Worm (Caenorhabditis elegans) whole organism, young adult: ENCODE results near the gene fbxa-218.
A peak's percentile ranks its signal among the peaks of the same experiment; 100 is the strongest.

Experiments
- F39B2.1 ChIP-seq: fragments of 200-800 bp; sonication (Bioruptor generic); IDR thresholded peaks from 2 replicates; pipeline ENCODE4 v1.3.6; 2022; ENCODE audit warnings: missing genetic modification reagents, missing genetic modification characterization, missing compliant biosample characterization
- Y56A3A.18 ChIP-seq: fragments of 200-800 bp; sonication (Bioruptor generic); IDR thresholded peaks from 2 replicates; pipeline ENCODE4 v1.3.6; 2022; ENCODE audit warnings: missing genetic modification reagents, missing genetic modification characterization, missing compliant biosample characterization
- Y95B8A.8 ChIP-seq: fragments of 200-800 bp; sonication (Bioruptor generic); IDR thresholded peaks from 2 replicates; pipeline ENCODE4 v1.3.6; 2022; ENCODE audit warnings: missing genetic modification reagents, missing genetic modification characterization, missing compliant biosample characterization
- ama-1 ChIP-seq, 3 experiments: fragments of 150-350 bp in 1 of 3; sonication (generic microtip) in 2 of 3; optimal IDR thresholded peaks; 2 replicates each; lab custom pipeline; 2014 to 2018; ENCODE audit warnings: missing biosample characterization in 2 of 3, missing genetic modification characterization in 2 of 3, missing genetic modification reagents in 2 of 3
- cebp-1 ChIP-seq, 2 experiments: fragments of 200-800 bp in 1 of 2; sonication (Bioruptor generic) in 1 of 2; sonication (generic microtip) in 1 of 2; IDR thresholded peaks in 1 of 2; optimal IDR thresholded peaks in 1 of 2; 2 replicates each; pipeline versions ENCODE4 v1.3.6 to Lab custom; 2017 to 2022; ENCODE audit warnings: missing compliant biosample characterization in 2 of 2, missing genetic modification characterization in 2 of 2, mild to moderate bottlenecking in 1 of 2, missing genetic modification reagents in 1 of 2, moderate library complexity in 1 of 2
- cebp-2 ChIP-seq: fragments of 200-800 bp; sonication (Bioruptor generic); IDR thresholded peaks from 2 replicates; pipeline ENCODE4 v1.3.6; 2022; ENCODE audit warnings: missing genetic modification characterization, missing compliant biosample characterization
- ceh-40 ChIP-seq: fragments of 200-800 bp; sonication (Bioruptor generic); IDR thresholded peaks from 2 replicates; pipeline ENCODE4 v1.3.6; 2022; ENCODE audit warnings: missing genetic modification characterization, missing compliant biosample characterization
- chd-7 ChIP-seq: sonication (generic microtip); optimal IDR thresholded peaks from 2 replicates; lab custom pipeline; 2016; ENCODE audit warnings: mild to moderate bottlenecking, missing genetic modification characterization, moderate library complexity, missing compliant biosample characterization
- dox-1 ChIP-seq: fragments of 200-800 bp; sonication (Bioruptor generic); IDR thresholded peaks from 2 replicates; pipeline ENCODE4 v1.3.6; 2022; ENCODE audit warnings: missing genetic modification reagents, missing genetic modification characterization, missing compliant biosample characterization
- dpff-1 ChIP-seq: sonication (generic microtip); optimal IDR thresholded peaks from 2 replicates; lab custom pipeline; 2017; ENCODE audit warnings: mild to moderate bottlenecking, missing genetic modification characterization, missing compliant biosample characterization
- egrh-3 ChIP-seq: fragments of 200-800 bp; sonication (Bioruptor generic); IDR thresholded peaks from 2 replicates; pipeline ENCODE4 v1.3.6; 2022; ENCODE audit warnings: missing genetic modification reagents, missing genetic modification characterization, missing compliant biosample characterization
- ets-4 ChIP-seq: fragments of 200-800 bp; sonication (Bioruptor generic); optimal IDR thresholded peaks from 2 replicates; lab custom pipeline; 2018; ENCODE audit warnings: mild to moderate bottlenecking, missing genetic modification characterization, missing compliant biosample characterization
- hmg-1.2 ChIP-seq: fragments of 200-800 bp; sonication (Bioruptor generic); IDR thresholded peaks from 2 replicates; pipeline ENCODE4 v1.3.6; 2022; ENCODE audit warnings: missing genetic modification reagents, missing genetic modification characterization, missing compliant biosample characterization
- lag-1 ChIP-seq: fragments of 200-800 bp; sonication (Bioruptor generic); IDR thresholded peaks from 2 replicates; pipeline ENCODE4 v1.3.6; 2022; ENCODE audit warnings: missing genetic modification reagents, missing genetic modification characterization, missing compliant biosample characterization
- let-526 ChIP-seq: fragments of 200-800 bp; sonication (Bioruptor generic); IDR thresholded peaks from 2 replicates; pipeline ENCODE4 v1.3.6; 2022; ENCODE audit warnings: missing genetic modification reagents, missing genetic modification characterization, missing compliant biosample characterization
- lin-26 ChIP-seq: fragments of 200-800 bp; sonication (Bioruptor generic); IDR thresholded peaks from 2 replicates; pipeline ENCODE4 v1.3.6; 2022; ENCODE audit warnings: missing genetic modification reagents, missing genetic modification characterization, missing compliant biosample characterization
- lin-40 ChIP-seq: sonication (generic microtip); optimal IDR thresholded peaks from 2 replicates; lab custom pipeline; 2016; ENCODE audit warnings: missing genetic modification characterization, mild to moderate bottlenecking, missing compliant biosample characterization, missing genotype, missing genetic modification reagents
- madf-3 ChIP-seq: fragments of 200-800 bp; sonication (Bioruptor generic); IDR thresholded peaks from 2 replicates; pipeline ENCODE4 v1.3.6; 2022; ENCODE audit warnings: missing genetic modification reagents, missing genetic modification characterization, missing compliant biosample characterization
- mcd-1 ChIP-seq: fragments of 200-800 bp; sonication (Bioruptor generic); IDR thresholded peaks from 2 replicates; pipeline ENCODE4 v1.3.6; 2022; ENCODE audit warnings: missing genetic modification reagents, missing genetic modification characterization, missing compliant biosample characterization
- nhr-27 ChIP-seq: fragments of 200-800 bp; sonication (Bioruptor generic); optimal IDR thresholded peaks from 2 replicates; lab custom pipeline; 2018; ENCODE audit warnings: mild to moderate bottlenecking, missing genetic modification characterization, moderate library complexity, missing compliant biosample characterization
- rec-8 ChIP-seq, 2 experiments: sonication (generic microtip); optimal IDR thresholded peaks; 2 replicates each; lab custom pipeline; 2016; ENCODE audit warnings: mild to moderate bottlenecking in 2 of 2, missing genetic modification characterization in 2 of 2, missing genetic modification reagents in 2 of 2, missing genotype in 2 of 2, missing biosample characterization in 1 of 2, missing compliant biosample characterization in 1 of 2, moderate library complexity in 1 of 2
- zfh-2 ChIP-seq: fragments of 200-800 bp; sonication (Bioruptor generic); conservative IDR thresholded peaks from 2 replicates; pipeline ENCODE4 v1.3.6; 2022; ENCODE audit warnings: missing genetic modification reagents, missing genetic modification characterization, missing compliant biosample characterization

Gene fbxa-218

DNA sequence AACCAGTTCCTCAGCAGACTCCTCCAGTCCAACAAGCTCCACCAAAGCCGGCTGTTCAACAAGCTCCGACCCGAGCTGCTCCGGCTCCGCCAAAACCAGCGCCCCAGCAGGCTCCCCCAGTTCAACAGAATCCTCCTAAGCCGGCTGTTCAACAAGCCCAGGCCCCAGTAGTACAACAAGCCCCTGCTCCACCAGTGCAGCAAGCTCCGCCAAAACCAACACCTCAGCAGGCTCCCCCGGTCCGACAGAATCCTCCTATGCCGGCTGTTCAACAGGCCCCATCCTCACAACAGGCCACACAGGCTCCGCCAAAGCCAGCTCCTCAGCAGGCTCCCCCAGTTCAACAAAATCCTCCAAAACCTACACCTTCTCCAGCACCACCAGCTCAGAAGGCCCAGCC, 34.3 kb downstream of the fbxa-218 start:
- TF ChIP-seq egrh-3 (GFP tag; lab: Robert Waterston, UW): peak; percentile 77; the same call in 1 of the 2 replicates
- TF ChIP-seq madf-3 (GFP tag; lab: Robert Waterston, UW): no peak
- 0 out of 2 replicates have a peak, but pooled peaks have one; percentile 10 for TF ChIP-seq lin-26 (GFP tag; lab: Robert Waterston, UW)
- TF ChIP-seq zfh-2: peak; percentile 74

DNA sequence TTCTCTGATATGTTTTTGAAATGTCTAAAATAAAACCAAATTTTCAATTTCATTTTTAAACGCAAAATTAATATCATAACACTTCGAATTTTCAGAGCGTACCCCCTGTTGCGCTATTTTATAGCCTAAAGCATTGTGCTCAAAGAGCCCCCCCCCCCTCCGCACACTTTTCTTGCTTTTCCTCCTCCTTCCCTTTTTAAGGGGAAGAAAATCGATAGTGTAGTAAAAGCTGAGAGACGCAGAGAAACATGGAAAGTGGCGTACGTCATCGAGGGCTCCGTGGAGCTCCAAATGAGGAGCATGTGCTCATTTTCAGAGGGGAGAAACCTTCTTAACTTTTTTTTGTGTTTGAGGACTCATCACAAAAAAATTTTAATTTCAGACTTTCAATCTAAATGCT, 36.2 kb downstream of the fbxa-218 start, which contains the start of gene cccp-1:
Gene cccp-1, plus strand, starts transcription at position 377 of the 400 bp plus-strand sequence.
- TF ChIP-seq ets-4 (GFP tag; lab: Kevin White, UChicago) (no peak), nhr-27 (no peak), lag-1 (GFP tag; lab: Robert Waterston, UW) (no peak), chd-7 (tag; lab: Kevin White, UChicago) (no peak), dpff-1 (tag; lab: Kevin White, UChicago) (no peak), lin-40 (tag; lab: Kevin White, UChicago) (no peak), Y56A3A.18 (GFP tag; lab: Robert Waterston, UW) (no peak), cebp-2 (GFP tag; lab: Robert Waterston, UW) (no peak), hmg-1.2 (GFP tag; lab: Robert Waterston, UW) (peak; percentile 82), mcd-1 (GFP tag; lab: Robert Waterston, UW) (peak; percentile 15; the same call in 1 of the 2 replicates), Y95B8A.8 (no peak), dox-1 (GFP tag; lab: Robert Waterston, UW) (0 out of 2 replicates have a peak, but pooled peaks have one; percentile 7), F39B2.1 (GFP tag; lab: Robert Waterston, UW) (no peak), zfh-2 (peak; percentile 29; the same call in 1 of the 2 replicates), ama-1 (optimal IDR thresholded peaks at IDR 0.05; lab: Kevin White, UChicago) (no peak), ama-1 (GFP tag; optimal IDR thresholded peaks at IDR 0.05; lab: Kevin White, UChicago) (no peak), cebp-1 (GFP tag; IDR thresholded peaks at IDR 0.05; lab: Robert Waterston, UW) (no peak), cebp-1 (tag; optimal IDR thresholded peaks at IDR 0.05; lab: Kevin White, UChicago) (peak; percentile 14), ceh-40 (GFP tag; lab: Robert Waterston, UW) (no peak)

DNA sequence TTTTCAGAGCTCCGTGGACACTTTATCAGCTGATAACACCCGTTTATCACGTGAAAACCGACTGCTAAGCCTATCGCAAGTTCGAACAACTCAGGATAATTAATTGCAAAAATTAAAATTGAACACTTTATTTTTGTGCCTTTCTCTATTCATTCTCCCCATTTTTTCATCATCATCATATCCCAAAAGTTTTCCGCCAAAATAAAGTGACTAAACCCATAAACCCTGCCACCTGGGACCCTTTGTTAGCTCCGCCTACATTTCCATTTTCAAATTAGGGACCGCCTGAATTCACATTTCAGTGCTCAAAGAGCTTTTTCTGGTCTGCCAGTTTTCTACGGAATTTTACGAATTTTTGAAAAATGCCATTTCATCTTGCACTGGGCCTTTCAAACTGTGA, 48.1 kb downstream of the fbxa-218 start, which contains the start of gene arrd-16:
Gene arrd-16, plus strand, starts transcription at position 301 of the 400 bp plus-strand sequence.
- TF ChIP-seq let-526 (no peak), dpff-1 (tag; lab: Kevin White, UChicago) (no peak), rec-8 (tag; optimal IDR thresholded peaks at IDR 0.05; lab: Kevin White, UChicago) (no peak)
